Fruit fly (Drosophila melanogaster) whole organism, adult: Measurements from ENCODE around the gene Ciz1.
A peak's percentile ranks its signal among the peaks of the same experiment; 100 is the strongest.

Source experiments
- CG11617 ChIP-seq: fragments of 200-800 bp; sonication (Bioruptor generic); optimal IDR thresholded peaks from 2 replicates; lab custom pipeline; 2017; ENCODE audit warnings: mild to moderate bottlenecking, missing biosample characterization, missing genetic modification reagents, missing genetic modification characterization
- CG12768 ChIP-seq: fragments of 200-800 bp; sonication (Bioruptor generic); optimal IDR thresholded peaks from 2 replicates; lab custom pipeline; 2017; ENCODE audit warnings: missing biosample characterization, missing genetic modification characterization, mild to moderate bottlenecking, moderate library complexity, missing genetic modification reagents
- CG14711 ChIP-seq: fragments of 200-800 bp; sonication (Bioruptor generic); optimal IDR thresholded peaks from 2 replicates; lab custom pipeline; 2018; ENCODE audit warnings: missing biosample characterization, mild to moderate bottlenecking, missing genetic modification characterization, moderate library complexity
- CG1620 ChIP-seq: fragments of 200-800 bp; sonication (Bioruptor generic); optimal IDR thresholded peaks from 2 replicates; lab custom pipeline; 2016; ENCODE audit warnings: missing biosample characterization, missing genetic modification characterization
- CG33017 ChIP-seq: fragments of 200-800 bp; sonication (Bioruptor generic); optimal IDR thresholded peaks from 2 replicates; lab custom pipeline; 2018; ENCODE audit warnings: missing biosample characterization, mild to moderate bottlenecking, missing genetic modification characterization, moderate library complexity
- CG5204 ChIP-seq: fragments of 200-800 bp; sonication (Bioruptor generic); optimal IDR thresholded peaks from 2 replicates; lab custom pipeline; 2016; ENCODE audit warnings: missing biosample characterization, missing genetic modification characterization
- CG7045 ChIP-seq: fragments of 200-800 bp; sonication (Bioruptor generic); optimal IDR thresholded peaks from 2 replicates; lab custom pipeline; 2017; ENCODE audit warnings: missing biosample characterization, mild to moderate bottlenecking, missing genetic modification characterization
- CG7101 ChIP-seq: fragments of 200-800 bp; sonication (Bioruptor generic); optimal IDR thresholded peaks from 2 replicates; lab custom pipeline; 2018; ENCODE audit warnings: missing biosample characterization, mild to moderate bottlenecking, missing genetic modification characterization, moderate library complexity
- Clk ChIP-seq: fragments of 200-800 bp; sonication (Bioruptor generic); optimal IDR thresholded peaks from 2 replicates; lab custom pipeline; 2017; ENCODE audit warnings: missing biosample characterization, missing genetic modification characterization
- Crg-1 ChIP-seq: fragments of 200-800 bp; sonication (Bioruptor generic); optimal IDR thresholded peaks from 2 replicates; lab custom pipeline; 2016; ENCODE audit warnings: missing biosample characterization, missing genetic modification characterization
- Hr96 ChIP-seq: fragments of 200-800 bp; sonication (Bioruptor generic); optimal IDR thresholded peaks from 2 replicates; lab custom pipeline; 2016; ENCODE audit warnings: missing biosample characterization, missing genetic modification characterization
- Mnt ChIP-seq: fragments of 200-800 bp; sonication (Bioruptor generic); optimal IDR thresholded peaks from 2 replicates; lab custom pipeline; 2016; ENCODE audit warnings: missing biosample characterization, mild to moderate bottlenecking, missing genetic modification characterization
- bab1 ChIP-seq: fragments of 200-800 bp; sonication (Bioruptor generic); optimal IDR thresholded peaks from 3 replicates; lab custom pipeline; 2019; ENCODE audit warnings: missing biosample characterization, mild to moderate bottlenecking, missing genetic modification characterization, moderate library complexity
- cic ChIP-seq: fragments of 200-800 bp; sonication (Bioruptor generic); optimal IDR thresholded peaks from 2 replicates; lab custom pipeline; 2017; ENCODE audit warnings: missing biosample characterization, mild to moderate bottlenecking, missing genetic modification characterization, moderate library complexity
- cnc ChIP-seq, 2 experiments: fragments of >200 bp; optimal IDR thresholded peaks; 2 replicates each; lab custom pipeline; 2017
- kay ChIP-seq: fragments of 200-800 bp; sonication (Bioruptor generic); peaks from one replicate; lab custom pipeline; 2016; ENCODE audit warnings: missing biosample characterization, missing genetic modification characterization, borderline replicate concordance
- ovo ChIP-seq: fragments of 200-800 bp; sonication (Bioruptor generic); optimal IDR thresholded peaks from 2 replicates; lab custom pipeline; 2016; ENCODE audit warnings: missing biosample characterization, missing genetic modification characterization
- pad ChIP-seq: fragments of 200-800 bp; sonication (Bioruptor generic); optimal IDR thresholded peaks from 3 replicates; lab custom pipeline; 2017; ENCODE audit warnings: missing biosample characterization, missing genetic modification characterization, mild to moderate bottlenecking, moderate library complexity, missing genetic modification reagents
- tj ChIP-seq: fragments of 200-800 bp; sonication (Bioruptor generic); optimal IDR thresholded peaks from 3 replicates; lab custom pipeline; 2017; ENCODE audit warnings: missing biosample characterization, mild to moderate bottlenecking, missing genetic modification characterization, moderate library complexity
- toe ChIP-seq: fragments of 200-800 bp; sonication (Bioruptor generic); optimal IDR thresholded peaks from 2 replicates; lab custom pipeline; 2016; ENCODE audit warnings: missing biosample characterization, missing genetic modification characterization

The Ciz1 gene

DNA sequence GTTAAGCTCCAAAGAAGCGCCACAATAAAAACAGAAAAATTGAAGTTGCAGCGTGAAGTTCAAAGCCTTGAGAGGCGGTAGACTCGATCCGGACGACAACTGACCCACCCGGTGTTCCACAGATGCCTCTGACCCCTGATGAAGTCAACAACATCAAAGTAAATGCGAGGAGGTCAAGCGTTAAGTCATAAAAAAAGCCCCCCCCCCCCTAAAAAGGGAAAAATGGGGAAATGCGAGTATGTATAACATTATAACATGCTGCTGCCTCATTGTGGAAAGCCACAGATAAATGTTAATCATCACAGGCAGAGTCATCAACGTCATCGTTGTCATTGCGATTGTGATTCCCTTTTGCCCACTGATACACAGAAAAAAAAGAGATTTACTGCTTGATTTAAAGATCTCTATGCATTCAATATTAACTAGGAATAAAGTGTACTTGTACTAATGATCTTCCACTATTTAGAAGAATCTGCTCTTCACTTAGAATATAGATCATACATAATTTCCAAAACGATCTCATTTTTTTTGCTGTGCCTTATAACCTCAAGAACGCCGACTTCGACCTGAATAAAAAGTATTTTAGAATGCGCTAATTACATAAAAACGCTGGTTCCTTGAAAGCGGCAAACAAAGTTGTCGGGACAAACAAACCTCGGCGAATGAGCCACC is 13.3 kb upstream of the Ciz1 start:
- TF ChIP-seq CG14711 (tag; lab: Kevin White, UChicago) (no peak), tj (GFP tag; lab: Kevin White, UChicago) (no peak), CG11617 (GFP tag; lab: Kevin White, UChicago) (no peak), Mnt (no peak), Crg-1 (GFP tag; lab: Kevin White, UChicago) (no peak), CG7045 (GFP tag; lab: Kevin White, UChicago) (no peak), ovo (GFP tag; lab: Kevin White, UChicago) (no peak), CG5204 (GFP tag; lab: Kevin White, UChicago) (no peak), CG1620 (GFP tag; lab: Kevin White, UChicago) (no peak), Clk (GFP tag; lab: Kevin White, UChicago) (no peak), toe (no peak), Hr96 (GFP tag; lab: Kevin White, UChicago) (no peak), CG12768 (no peak), cnc (optimal IDR thresholded peaks at IDR 0.05; lab: Kevin White, UChicago) (no peak), kay (GFP tag; lab: Kevin White, UChicago) (no peak), cic (no peak), bab1 (no peak), CG33017 (tag; lab: Kevin White, UChicago) (no peak)

DNA sequence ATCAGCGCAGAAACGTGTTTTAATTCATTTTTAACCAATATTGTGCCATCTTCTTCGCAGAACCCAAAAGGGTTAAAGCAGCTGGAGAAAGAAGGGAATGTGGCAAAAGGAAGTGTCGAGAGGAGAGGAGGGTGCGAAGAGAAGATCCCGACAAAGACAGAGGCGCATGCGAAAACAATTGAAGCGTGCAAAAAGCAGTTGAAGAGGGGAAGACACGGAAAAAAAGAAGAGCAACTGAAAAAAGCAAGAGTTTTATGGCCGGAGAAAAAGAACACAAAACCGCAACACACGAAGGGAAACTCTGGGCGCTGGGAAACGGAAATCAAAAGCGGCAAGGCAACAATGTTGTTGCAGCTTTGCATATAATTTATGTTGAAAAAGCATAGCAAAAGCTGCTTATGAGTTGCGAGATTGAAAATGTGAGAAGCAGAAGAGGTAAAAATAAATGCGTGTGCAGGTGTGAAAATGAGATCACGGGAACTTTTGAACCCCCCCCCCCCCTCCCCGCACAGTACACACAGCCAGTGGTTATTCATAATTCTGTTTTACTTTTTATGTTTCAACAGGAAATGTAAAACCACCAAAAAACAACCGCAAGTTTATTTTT is 11.2 kb upstream of the Ciz1 start:
- no peak for TF ChIP-seq bab1
- TF ChIP-seq CG14711 (tag; lab: Kevin White, UChicago), result peak; percentile 40

- peak; percentile 72 for TF ChIP-seq Mnt
- no peak for TF ChIP-seq cnc (optimal IDR thresholded peaks at IDR 0.05; lab: Kevin White, UChicago)
- no peak for TF ChIP-seq ovo (GFP tag; lab: Kevin White, UChicago)
- TF ChIP-seq toe, result no peak
- TF ChIP-seq pad, result peak; percentile 36
- no peak for TF ChIP-seq kay (GFP tag; lab: Kevin White, UChicago)
- TF ChIP-seq CG11617 (GFP tag; lab: Kevin White, UChicago), result no peak
- no peak for TF ChIP-seq CG33017 (tag; lab: Kevin White, UChicago)
- no peak for TF ChIP-seq CG1620 (GFP tag; lab: Kevin White, UChicago)
- no peak for TF ChIP-seq CG14711 (tag; lab: Kevin White, UChicago)
- peak; percentile 99 for TF ChIP-seq cic
- TF ChIP-seq tj (GFP tag; lab: Kevin White, UChicago), result peak; percentile 12
Measured at dm6 chr3L:9853895-9854470, 10.5 kb upstream of the Ciz1 start.

dm6 chr3L:9854583-9855519 is 9.6 kb upstream of the Ciz1 start, which contains the start of gene RasGAP1:
TSS of gene RasGAP1 (minus strand) at chr3L:9855285.
- TF ChIP-seq Hr96 (GFP tag; lab: Kevin White, UChicago) (no peak), Mnt (peak; percentile 36), tj (GFP tag; lab: Kevin White, UChicago) (peak; percentile 5), cic (peak; percentile 46), CG7101 (no peak), Crg-1 (GFP tag; lab: Kevin White, UChicago) (peak; percentile 3), kay (GFP tag; lab: Kevin White, UChicago) (peak; percentile 80), CG5204 (GFP tag; lab: Kevin White, UChicago) (no peak), CG7045 (GFP tag; lab: Kevin White, UChicago) (no peak), CG11617 (GFP tag; lab: Kevin White, UChicago) (peak; percentile 19), CG12768 (no peak), CG1620 (GFP tag; lab: Kevin White, UChicago) (no peak), pad (peak; percentile 39), Clk (GFP tag; lab: Kevin White, UChicago) (no peak), bab1 (peak; percentile 43), toe (no peak), CG33017 (tag; lab: Kevin White, UChicago) (peak; percentile 27), ovo (GFP tag; lab: Kevin White, UChicago) (no peak), CG14711 (tag; lab: Kevin White, UChicago) (no peak), cnc (optimal IDR thresholded peaks at IDR 0.05; lab: Kevin White, UChicago) (no peak)

dm6 chr3L:9855784-9856426 is 8.5 kb upstream of the Ciz1 start:
- TF ChIP-seq CG5204 (GFP tag; lab: Kevin White, UChicago) (no peak), toe (peak; percentile 26), bab1 (peak; percentile 84), Hr96 (GFP tag; lab: Kevin White, UChicago) (peak; percentile 80), kay (GFP tag; lab: Kevin White, UChicago) (no peak), CG7045 (GFP tag; lab: Kevin White, UChicago) (peak; percentile 66), CG11617 (GFP tag; lab: Kevin White, UChicago) (peak; percentile 40), pad (peak; percentile 46), CG7101 (peak; percentile 82), CG33017 (tag; lab: Kevin White, UChicago) (peak; percentile 72), CG1620 (GFP tag; lab: Kevin White, UChicago) (peak; percentile 28), cnc (optimal IDR thresholded peaks at IDR 0.05; lab: Kevin White, UChicago) (no peak), Crg-1 (GFP tag; lab: Kevin White, UChicago) (peak; percentile 41), Clk (GFP tag; lab: Kevin White, UChicago) (peak; percentile 46), ovo (GFP tag; lab: Kevin White, UChicago) (no peak), cic (peak; percentile 30), CG12768 (peak; percentile 60), CG14711 (tag; lab: Kevin White, UChicago) (peak; percentile 69), tj (GFP tag; lab: Kevin White, UChicago) (peak; percentile 38), Mnt (peak; percentile 26)
